Worm (Caenorhabditis elegans): ENCODE results near the gene ZK792.7.

ce11 chrIV:11710331-11710730, 16.1 kb downstream of the ZK792.7 start:
- TF ChIP-seq skn-1 (tag; optimal IDR thresholded peaks at IDR 0.05) (no peak), dmd-4 (tag; optimal IDR thresholded peaks at IDR 0.05) (no peak), mdl-1 (tag; optimal IDR thresholded peaks at IDR 0.05) (no peak)
